Worm (Caenorhabditis elegans) whole organism, L2 larva: ENCODE data around the gene srw-53.

Experiments used
- R02D3.7 ChIP-seq: fragments of 150-350 bp; optimal IDR thresholded peaks from 2 replicates; lab custom pipeline; 2014; ENCODE audit warnings: missing biosample characterization, missing genetic modification characterization
- aly-2 ChIP-seq: fragments of 150-350 bp; optimal IDR thresholded peaks from 2 replicates; lab custom pipeline; 2014; ENCODE audit warnings: missing biosample characterization, missing genetic modification characterization
- egl-27 ChIP-seq: sonication (generic microtip); optimal IDR thresholded peaks from 3 replicates; lab custom pipeline; 2017; ENCODE audit warnings: missing biosample characterization, missing genetic modification reagents, missing genetic modification characterization
- lin-13 ChIP-seq: fragments of 150-350 bp; optimal IDR thresholded peaks from 2 replicates; lab custom pipeline; 2014; ENCODE audit warnings: missing biosample characterization, missing genetic modification reagents, missing genetic modification characterization
- nhr-10 ChIP-seq: sonication (generic microtip); optimal IDR thresholded peaks from 2 replicates; lab custom pipeline; 2017; ENCODE audit warnings: missing biosample characterization, missing genetic modification characterization
- nhr-237 ChIP-seq: fragments of 150-350 bp; optimal IDR thresholded peaks from 2 replicates; lab custom pipeline; 2014; ENCODE audit warnings: missing biosample characterization, missing genetic modification characterization
- nhr-25 ChIP-seq: fragments of 150-350 bp; sonication (generic microtip); optimal IDR thresholded peaks from 3 replicates; lab custom pipeline; 2014; ENCODE audit warnings: missing biosample characterization, missing genetic modification characterization
- unc-39 ChIP-seq: fragments of 150-350 bp; optimal IDR thresholded peaks from 2 replicates; lab custom pipeline; 2014; ENCODE audit warnings: missing biosample characterization, missing genetic modification characterization
- unc-62 ChIP-seq: fragments of 150-350 bp; optimal IDR thresholded peaks from 2 replicates; lab custom pipeline; 2014; ENCODE audit warnings: missing biosample characterization, missing genetic modification reagents, missing genetic modification characterization
- zag-1 ChIP-seq: fragments of 150-350 bp; optimal IDR thresholded peaks from 2 replicates; lab custom pipeline; 2014; ENCODE audit warnings: missing biosample characterization, missing genetic modification characterization

DNA sequence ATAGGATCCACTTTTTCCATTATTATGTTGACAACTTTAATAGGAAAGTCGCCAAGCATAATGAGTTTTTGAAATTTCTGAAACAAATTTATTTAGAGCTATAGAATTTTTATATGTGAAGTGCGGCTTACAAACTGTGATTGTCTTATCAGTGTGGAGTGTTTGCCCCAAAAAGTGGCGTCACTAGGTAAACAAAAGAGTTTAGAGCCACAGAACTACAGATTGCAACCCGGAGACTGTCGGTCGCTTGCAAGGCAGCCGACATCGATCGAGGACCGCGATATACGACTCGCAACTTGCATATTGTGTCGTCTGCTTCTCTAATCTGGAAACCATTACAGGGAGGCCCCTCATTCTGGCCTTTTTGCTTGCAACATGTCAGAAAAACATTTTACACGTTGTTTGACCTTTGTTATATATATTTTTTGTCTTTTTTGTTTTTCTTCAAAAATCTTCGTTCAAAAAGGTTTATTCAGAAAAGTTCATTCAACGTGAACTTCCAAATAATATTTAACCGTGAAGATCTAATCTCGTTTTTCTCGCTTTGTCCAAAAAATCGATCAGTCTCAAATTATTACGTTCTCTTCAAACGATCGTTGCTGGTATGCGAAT, 39.6 kb downstream of the srw-53 start, which contains the start of the genes fbxa-99 and F36G9.13:
- no peak for TF ChIP-seq nhr-237 (tag; lab: Kevin White, UChicago)
- no peak for TF ChIP-seq egl-27
- no peak for TF ChIP-seq nhr-10
- TF ChIP-seq unc-39 (tag; lab: Kevin White, UChicago), result no peak
- no peak for TF ChIP-seq R02D3.7 (tag; lab: Kevin White, UChicago)
- no peak for TF ChIP-seq aly-2
- TF ChIP-seq unc-62 (GFP tag; lab: Kevin White, UChicago), result no peak
- no peak for TF ChIP-seq zag-1 (tag; lab: Kevin White, UChicago)
- no peak for TF ChIP-seq nhr-25 (tag; lab: Kevin White, UChicago)
- TF ChIP-seq lin-13 (GFP tag; lab: Kevin White, UChicago), result no peak
